Worm (Caenorhabditis elegans) whole organism, young adult: ENCODE measurements around the gene pals-24.

Experiments used
- C06A6.2 ChIP-seq: fragments of 200-800 bp; sonication (Bioruptor generic); conservative IDR thresholded peaks from 2 replicates; pipeline ENCODE4 v1.3.6; 2022; ENCODE audit warnings: missing genetic modification characterization, missing compliant biosample characterization
- C17E4.6 ChIP-seq: fragments of 200-800 bp; sonication (Bioruptor generic); IDR thresholded peaks from 2 replicates; pipeline ENCODE4 v1.3.6; 2022; ENCODE audit warnings: missing genetic modification reagents, missing genetic modification characterization, missing compliant biosample characterization
- F37B4.10 ChIP-seq: fragments of 200-800 bp; sonication (Bioruptor generic); IDR thresholded peaks from 2 replicates; pipeline ENCODE4 v1.3.6; 2022; ENCODE audit warnings: missing genetic modification characterization, missing compliant biosample characterization
- F39B2.1 ChIP-seq: fragments of 200-800 bp; sonication (Bioruptor generic); IDR thresholded peaks from 2 replicates; pipeline ENCODE4 v1.3.6; 2022; ENCODE audit warnings: missing genetic modification reagents, missing genetic modification characterization, missing compliant biosample characterization
- F49E8.2 ChIP-seq: sonication (generic microtip); optimal IDR thresholded peaks from 3 replicates; lab custom pipeline; 2017; ENCODE audit warnings: missing genetic modification characterization, mild to moderate bottlenecking, missing compliant biosample characterization, antibody characterized with exemption, moderate library complexity; ENCODE audit not compliant: insufficient read depth
- K12H6.12 ChIP-seq: fragments of 200-800 bp; sonication (Bioruptor generic); optimal IDR thresholded peaks from 2 replicates; lab custom pipeline; 2018; ENCODE audit warnings: mild to moderate bottlenecking, missing genetic modification characterization, missing compliant biosample characterization
- T26A5.8 ChIP-seq: sonication (generic microtip); optimal IDR thresholded peaks from 2 replicates; lab custom pipeline; 2016; ENCODE audit warnings: missing genetic modification characterization, missing compliant biosample characterization
- Y53G8AR.9 ChIP-seq: fragments of 200-800 bp; sonication (Bioruptor generic); conservative IDR thresholded peaks from 2 replicates; pipeline ENCODE4 v1.3.6; 2022; ENCODE audit warnings: missing genetic modification reagents, missing genetic modification characterization, missing compliant biosample characterization
- akir-1 ChIP-seq: fragments of 200-800 bp; sonication (Bioruptor generic); optimal IDR thresholded peaks from 2 replicates; lab custom pipeline; 2018; ENCODE audit warnings: mild to moderate bottlenecking, missing genetic modification characterization, moderate library complexity, missing compliant biosample characterization
- aptf-2 ChIP-seq: fragments of 200-800 bp; sonication (Bioruptor generic); conservative IDR thresholded peaks from 2 replicates; pipeline ENCODE4 v1.3.6; 2022; ENCODE audit warnings: missing genetic modification reagents, missing genetic modification characterization, missing compliant biosample characterization
- aptf-3 ChIP-seq: fragments of 200-800 bp; sonication (Bioruptor generic); IDR thresholded peaks from 2 replicates; pipeline ENCODE4 v1.3.6; 2022; ENCODE audit warnings: missing genetic modification characterization, missing compliant biosample characterization
- atf-7 ChIP-seq: sonication (generic microtip); optimal IDR thresholded peaks from 2 replicates; lab custom pipeline; 2017; ENCODE audit warnings: mild to moderate bottlenecking, missing genetic modification characterization, missing compliant biosample characterization
- attf-3 ChIP-seq: fragments of 200-800 bp; sonication (Bioruptor generic); conservative IDR thresholded peaks from 2 replicates; pipeline ENCODE4 v1.3.6; 2022; ENCODE audit warnings: missing genetic modification reagents, missing genetic modification characterization, missing compliant biosample characterization
- bed-1 ChIP-seq: fragments of 200-800 bp; sonication (Bioruptor generic); IDR thresholded peaks from 2 replicates; pipeline ENCODE4 v1.3.6; 2022; ENCODE audit warnings: missing genetic modification reagents, missing genetic modification characterization, missing compliant biosample characterization
- ccch-3 ChIP-seq: fragments of 200-800 bp; sonication (Bioruptor generic); optimal IDR thresholded peaks from 2 replicates; lab custom pipeline; 2018; ENCODE audit warnings: mild to moderate bottlenecking, missing genetic modification characterization, missing compliant biosample characterization
- cebp-1 ChIP-seq, 2 experiments: fragments of 200-800 bp in 1 of 2; sonication (Bioruptor generic) in 1 of 2; sonication (generic microtip) in 1 of 2; IDR thresholded peaks in 1 of 2; optimal IDR thresholded peaks in 1 of 2; 2 replicates each; pipeline versions ENCODE4 v1.3.6 to Lab custom; 2017 to 2022; ENCODE audit warnings: missing compliant biosample characterization in 2 of 2, missing genetic modification characterization in 2 of 2, mild to moderate bottlenecking in 1 of 2, missing genetic modification reagents in 1 of 2, moderate library complexity in 1 of 2
- ceh-100 ChIP-seq: fragments of 200-800 bp; sonication (Bioruptor generic); IDR thresholded peaks from 2 replicates; pipeline ENCODE4 v1.3.6; 2022; ENCODE audit warnings: missing genetic modification reagents, missing genetic modification characterization, missing compliant biosample characterization
- dox-1 ChIP-seq: fragments of 200-800 bp; sonication (Bioruptor generic); IDR thresholded peaks from 2 replicates; pipeline ENCODE4 v1.3.6; 2022; ENCODE audit warnings: missing genetic modification reagents, missing genetic modification characterization, missing compliant biosample characterization
- dpl-1 ChIP-seq: fragments of 150-350 bp; optimal IDR thresholded peaks from 2 replicates; lab custom pipeline; 2014; ENCODE audit warnings: missing biosample characterization, missing genetic modification reagents, missing genetic modification characterization
- egl-18 ChIP-seq: fragments of 200-800 bp; sonication (Bioruptor generic); IDR thresholded peaks from 2 replicates; pipeline ENCODE4 v1.3.6; 2022; ENCODE audit warnings: missing genetic modification reagents, missing genetic modification characterization, missing compliant biosample characterization
- him-1 ChIP-seq: sonication (generic microtip); optimal IDR thresholded peaks from 2 replicates; lab custom pipeline; 2016; ENCODE audit warnings: missing genotype, missing genetic modification reagents, missing genetic modification characterization, missing compliant biosample characterization
- hlh-12 ChIP-seq: sonication (generic microtip); optimal IDR thresholded peaks from 2 replicates; lab custom pipeline; 2016; ENCODE audit warnings: missing genetic modification characterization, missing compliant biosample characterization
- hrde-1 ChIP-seq: sonication (generic microtip); optimal IDR thresholded peaks from 2 replicates; lab custom pipeline; 2016; ENCODE audit warnings: missing genetic modification characterization, mild to moderate bottlenecking, missing compliant biosample characterization, moderate library complexity, missing genotype, missing genetic modification reagents, borderline replicate concordance
- lag-1 ChIP-seq: fragments of 200-800 bp; sonication (Bioruptor generic); IDR thresholded peaks from 2 replicates; pipeline ENCODE4 v1.3.6; 2022; ENCODE audit warnings: missing genetic modification reagents, missing genetic modification characterization, missing compliant biosample characterization
- let-526 ChIP-seq: fragments of 200-800 bp; sonication (Bioruptor generic); IDR thresholded peaks from 2 replicates; pipeline ENCODE4 v1.3.6; 2022; ENCODE audit warnings: missing genetic modification reagents, missing genetic modification characterization, missing compliant biosample characterization
- lin-26 ChIP-seq: fragments of 200-800 bp; sonication (Bioruptor generic); IDR thresholded peaks from 2 replicates; pipeline ENCODE4 v1.3.6; 2022; ENCODE audit warnings: missing genetic modification reagents, missing genetic modification characterization, missing compliant biosample characterization
- lin-40 ChIP-seq: sonication (generic microtip); optimal IDR thresholded peaks from 2 replicates; lab custom pipeline; 2016; ENCODE audit warnings: missing genetic modification characterization, mild to moderate bottlenecking, missing compliant biosample characterization, missing genotype, missing genetic modification reagents
- lir-1 ChIP-seq: fragments of 200-800 bp; sonication (Bioruptor generic); conservative IDR thresholded peaks from 2 replicates; pipeline ENCODE4 v1.3.6; 2022; ENCODE audit warnings: missing genetic modification reagents, missing genetic modification characterization, missing compliant biosample characterization
- lsy-27 ChIP-seq: sonication (generic microtip); optimal IDR thresholded peaks from 2 replicates; lab custom pipeline; 2017; ENCODE audit warnings: missing genetic modification characterization, mild to moderate bottlenecking, missing compliant biosample characterization, antibody characterized with exemption, missing genotype, borderline replicate concordance; ENCODE audit not compliant: insufficient read depth
- madf-10 ChIP-seq: sonication (generic microtip); optimal IDR thresholded peaks from 2 replicates; lab custom pipeline; 2016; ENCODE audit warnings: mild to moderate bottlenecking, missing genetic modification characterization, missing compliant biosample characterization
- nfya-2 ChIP-seq: fragments of 200-800 bp; sonication (Bioruptor generic); IDR thresholded peaks from 2 replicates; pipeline ENCODE4 v1.3.6; 2022; ENCODE audit warnings: missing genetic modification reagents, missing genetic modification characterization, missing compliant biosample characterization
- nfyb-1 ChIP-seq: fragments of 200-800 bp; sonication (Bioruptor generic); IDR thresholded peaks from 2 replicates; pipeline ENCODE4 v1.3.6; 2022; ENCODE audit warnings: missing genetic modification reagents, missing genetic modification characterization, missing compliant biosample characterization
- nhr-80 ChIP-seq: sonication (generic microtip); optimal IDR thresholded peaks from 2 replicates; lab custom pipeline; 2016; ENCODE audit warnings: missing genetic modification characterization, missing compliant biosample characterization
- nhr-90 ChIP-seq: sonication (generic microtip); optimal IDR thresholded peaks from 2 replicates; lab custom pipeline; 2016; ENCODE audit warnings: missing genotype, mild to moderate bottlenecking, missing genetic modification characterization, missing compliant biosample characterization
- sea-2 ChIP-seq: fragments of 200-800 bp; sonication (Bioruptor generic); IDR thresholded peaks from 2 replicates; pipeline ENCODE4 v1.3.6; 2022; ENCODE audit warnings: missing genetic modification characterization, missing compliant biosample characterization
- snpc-4 ChIP-seq, 5 experiments: fragments of 150-350 bp in 1 of 5; sonication (generic microtip) in 4 of 5; optimal IDR thresholded peaks; 2 replicates each; lab custom pipeline; 2014 to 2018; ENCODE audit warnings: missing genetic modification characterization in 5 of 5, missing biosample characterization in 3 of 5, antibody characterized with exemption in 2 of 5, mild to moderate bottlenecking in 2 of 5, missing compliant biosample characterization in 2 of 5, missing genotype in 2 of 5, moderate library complexity in 2 of 5, missing genetic modification reagents in 1 of 5
- tbp1 ChIP-seq: fragments of 200-800 bp; sonication (Bioruptor generic); optimal IDR thresholded peaks from 2 replicates; lab custom pipeline; 2018; ENCODE audit warnings: mild to moderate bottlenecking, missing genetic modification characterization, missing compliant biosample characterization
- tbx-9 ChIP-seq: sonication (generic microtip); optimal IDR thresholded peaks from 2 replicates; lab custom pipeline; 2016; ENCODE audit warnings: borderline replicate concordance, missing genetic modification characterization, inconsistent platforms, missing compliant biosample characterization
- unc-130 ChIP-seq: sonication (generic microtip); optimal IDR thresholded peaks from 2 replicates; lab custom pipeline; 2016; ENCODE audit warnings: missing genetic modification reagents, missing genetic modification characterization, missing compliant biosample characterization
- unc-62 ChIP-seq: fragments of 150-350 bp; optimal IDR thresholded peaks from 2 replicates; lab custom pipeline; 2014; ENCODE audit warnings: missing biosample characterization, missing genetic modification reagents, missing genetic modification characterization
- ztf-6 ChIP-seq: fragments of 200-800 bp; sonication (Bioruptor generic); IDR thresholded peaks from 2 replicates; pipeline ENCODE4 v1.3.6; 2022; ENCODE audit warnings: missing genetic modification reagents, missing genetic modification characterization, missing compliant biosample characterization

Gene pals-24

ce11 chrIII:146369-146768 is 26.1 kb downstream of the pals-24 start, which contains the start of gene fbxb-84 (continued):
- no peak for TF ChIP-seq sea-2 (GFP tag; lab: Robert Waterston, UW)
- no peak for TF ChIP-seq aptf-3 (GFP tag; lab: Robert Waterston, UW)
- no peak for TF ChIP-seq F39B2.1
- no peak for TF ChIP-seq lin-40 (tag; lab: Kevin White, UChicago)

ce11 chrIII:147570-148076 is 27.4 kb downstream of the pals-24 start, which contains the start of gene sqst-5:
Gene sqst-5 (minus strand): TSS chrIII:147620.
- TF ChIP-seq nhr-80 (tag; lab: Kevin White, UChicago): peak; percentile 69
- no peak for TF ChIP-seq C17E4.6 (GFP tag; lab: Robert Waterston, UW)
- TF ChIP-seq dox-1 (GFP tag; lab: Robert Waterston, UW): no peak

ce11 chrIII:149132-149531 is 28.9 kb downstream of the pals-24 start:
- TF ChIP-seq C06A6.2 (GFP tag; lab: Robert Waterston, UW): no peak
- TF ChIP-seq lir-1 (GFP tag; lab: Robert Waterston, UW): no peak
- no peak for TF ChIP-seq nhr-80 (tag; lab: Kevin White, UChicago)
- TF ChIP-seq nfyb-1: no peak
- no peak for TF ChIP-seq him-1 (tag; lab: Kevin White, UChicago)
- no peak for TF ChIP-seq T26A5.8
- TF ChIP-seq dpl-1 (GFP tag; lab: Kevin White, UChicago): no peak
- TF ChIP-seq tbp1 (GFP tag; lab: Kevin White, UChicago): no peak
- TF ChIP-seq lsy-27 (tag; lab: Kevin White, UChicago): no peak
- no peak for TF ChIP-seq unc-130 (GFP tag; lab: Kevin White, UChicago)
- TF ChIP-seq snpc-4 (GFP tag; optimal IDR thresholded peaks at IDR 0.05; lab: Kevin White, UChicago): no peak
- no peak for TF ChIP-seq snpc-4 (tag; optimal IDR thresholded peaks at IDR 0.05; lab: Kevin White, UChicago)
- TF ChIP-seq ceh-100 (GFP tag; lab: Robert Waterston, UW): no peak
- no peak for TF ChIP-seq let-526 (GFP tag; lab: Robert Waterston, UW)
- no peak for TF ChIP-seq bed-1 (GFP tag; lab: Robert Waterston, UW)
- no peak for TF ChIP-seq attf-3 (GFP tag; lab: Robert Waterston, UW)
- no peak for TF ChIP-seq lag-1
- TF ChIP-seq, all 124 proteins: peak for 0

ce11 chrIII:151084-151483 is 30.8 kb downstream of the pals-24 start:
- TF ChIP-seq nhr-90 (tag; lab: Kevin White, UChicago) (no peak), Y53G8AR.9 (GFP tag; lab: Robert Waterston, UW) (no peak), snpc-4 (GFP tag; optimal IDR thresholded peaks at IDR 0.05; lab: Kevin White, UChicago) (no peak), snpc-4 (tag; optimal IDR thresholded peaks at IDR 0.05; lab: Kevin White, UChicago) (peak in 2 of 4 experiments; percentile 67 to 85), ztf-6 (GFP tag; lab: Robert Waterston, UW) (0 out of 2 replicates have a peak, but pooled peaks have one; percentile 12), hrde-1 (tag; lab: Kevin White, UChicago) (no peak), lin-26 (0 out of 2 replicates have a peak, but pooled peaks have one; percentile 30), K12H6.12 (no peak), nfya-2 (GFP tag; lab: Robert Waterston, UW) (no peak), F37B4.10 (GFP tag; lab: Robert Waterston, UW) (0 out of 2 replicates have a peak, but pooled peaks have one; percentile 51)

- TF ChIP-seq cebp-1 (GFP tag; IDR thresholded peaks at IDR 0.05; lab: Robert Waterston, UW): no peak
- TF ChIP-seq cebp-1 (tag; optimal IDR thresholded peaks at IDR 0.05; lab: Kevin White, UChicago): no peak
- no peak for TF ChIP-seq aptf-2 (GFP tag; lab: Robert Waterston, UW)
- no peak for TF ChIP-seq akir-1
- peak; percentile 40 for TF ChIP-seq atf-7
- TF ChIP-seq tbp1 (GFP tag; lab: Kevin White, UChicago): peak; percentile 5
- no peak for TF ChIP-seq egl-18 (GFP tag; lab: Robert Waterston, UW)
- no peak for TF ChIP-seq madf-10 (tag; lab: Kevin White, UChicago)
- TF ChIP-seq unc-62 (GFP tag; lab: Kevin White, UChicago): no peak
- TF ChIP-seq tbx-9: no peak
- no peak for TF ChIP-seq ccch-3 (GFP tag; lab: Kevin White, UChicago)
- no peak for TF ChIP-seq hlh-12
- TF ChIP-seq nhr-80 (tag; lab: Kevin White, UChicago): peak; percentile 96
- no peak for TF ChIP-seq F49E8.2
Measured at ce11 chrIII:154168-154567, 33.9 kb downstream of the pals-24 start.
